Worm (Caenorhabditis elegans) whole organism, L2 larva: ENCODE measurements around the gene F41E7.9.

Source experiments
- R02D3.7 ChIP-seq: fragments of 150-350 bp; optimal IDR thresholded peaks from 2 replicates; lab custom pipeline; 2014; ENCODE audit warnings: missing biosample characterization, missing genetic modification characterization
- aly-2 ChIP-seq: fragments of 150-350 bp; optimal IDR thresholded peaks from 2 replicates; lab custom pipeline; 2014; ENCODE audit warnings: missing biosample characterization, missing genetic modification characterization
- ceh-82 ChIP-seq: fragments of 150-350 bp; optimal IDR thresholded peaks from 2 replicates; lab custom pipeline; 2014; ENCODE audit warnings: missing biosample characterization, missing genetic modification characterization
- elt-1 ChIP-seq: fragments of 150-350 bp; optimal IDR thresholded peaks from 2 replicates; lab custom pipeline; 2014; ENCODE audit warnings: missing biosample characterization, missing genetic modification characterization
- lin-13 ChIP-seq: fragments of 150-350 bp; optimal IDR thresholded peaks from 2 replicates; lab custom pipeline; 2014; ENCODE audit warnings: missing biosample characterization, missing genetic modification reagents, missing genetic modification characterization
- lin-39 ChIP-seq: fragments of 150-350 bp; optimal IDR thresholded peaks from 2 replicates; lab custom pipeline; 2014; ENCODE audit warnings: missing biosample characterization, missing genetic modification reagents, missing genetic modification characterization
- nhr-11 ChIP-seq: fragments of 150-350 bp; optimal IDR thresholded peaks from 2 replicates; lab custom pipeline; 2014; ENCODE audit warnings: missing biosample characterization, missing genetic modification characterization
- nhr-12 ChIP-seq: fragments of 150-350 bp; optimal IDR thresholded peaks from 2 replicates; lab custom pipeline; 2014; ENCODE audit warnings: missing biosample characterization, missing genetic modification characterization
- nhr-6 ChIP-seq: fragments of 150-350 bp; optimal IDR thresholded peaks from 2 replicates; lab custom pipeline; 2014; ENCODE audit warnings: missing biosample characterization, missing genetic modification characterization
- unc-62 ChIP-seq: fragments of 150-350 bp; optimal IDR thresholded peaks from 2 replicates; lab custom pipeline; 2014; ENCODE audit warnings: missing biosample characterization, missing genetic modification reagents, missing genetic modification characterization
- ztf-11 ChIP-seq: sonication (generic microtip); optimal IDR thresholded peaks from 2 replicates; lab custom pipeline; 2017; ENCODE audit warnings: missing biosample characterization, missing genetic modification characterization

ce11 chrX:10340986-10341385, 25.2 kb upstream of the F41E7.9 start, which contains the start of gene R07E3.1:
- no peak for TF ChIP-seq unc-62 (GFP tag; lab: Kevin White, UChicago)
- TF ChIP-seq aly-2 (tag; lab: Kevin White, UChicago), result no peak
- TF ChIP-seq nhr-11 (tag; lab: Kevin White, UChicago), result no peak
- no peak for TF ChIP-seq nhr-6 (tag; lab: Kevin White, UChicago)
- no peak for TF ChIP-seq R02D3.7
- no peak for TF ChIP-seq ceh-82
- no peak for TF ChIP-seq lin-39 (tag; lab: Kevin White, UChicago)
- no peak for TF ChIP-seq ztf-11 (tag; lab: Kevin White, UChicago)
- TF ChIP-seq lin-13, result no peak
- TF ChIP-seq elt-1 (tag; lab: Kevin White, UChicago), result no peak
- no peak for TF ChIP-seq nhr-12 (tag; lab: Kevin White, UChicago)
